Worm (Caenorhabditis elegans): ENCODE data around the gene srt-37.
"Not testable (repeated sequence)": the region's sequence is repeated elsewhere in the genome, so short reads cannot be mapped to it uniquely, and the experiment has no call there.

- TF ChIP-seq fos-1 (tag; optimal IDR thresholded peaks at IDR 0.05); fkh-10 (GFP tag; optimal IDR thresholded peaks at IDR 0.05); pha-4 (GFP tag; IDR thresholded peaks at IDR 0.05); pha-4 (tag; optimal IDR thresholded peaks at IDR 0.05); nhr-25 (tag; optimal IDR thresholded peaks at IDR 0.05; ENCODE audit: borderline replicate concordance, insufficient read depth); nhr-77 (tag; optimal IDR thresholded peaks at IDR 0.05); dve-1 (tag; optimal IDR thresholded peaks at IDR 0.05; ENCODE audit: insufficient read depth); lir-3 (tag; optimal IDR thresholded peaks at IDR 0.05); nhr-237 (tag; optimal IDR thresholded peaks at IDR 0.05); jun-1 (tag; optimal IDR thresholded peaks at IDR 0.05); ama-1 (optimal IDR thresholded peaks at IDR 0.05); ceh-82 (tag; optimal IDR thresholded peaks at IDR 0.05); lin-13 (GFP tag; optimal IDR thresholded peaks at IDR 0.05); lin-39 (tag; optimal IDR thresholded peaks at IDR 0.05): not testable (repeated sequence)
These were observed at the start of gene srt-37 for ce11 chrV:4281699-4282098.

Data from whole organism, L4 larva.